Worm (Caenorhabditis elegans) whole organism, L4 larva: Measurements from ENCODE around the gene W09H1.4.
A peak's percentile ranks its signal among the peaks of the same experiment; 100 is the strongest.

Source experiments
- F10B5.3 ChIP-seq: sonication (generic microtip); optimal IDR thresholded peaks from 2 replicates; lab custom pipeline; 2016; ENCODE audit warnings: mild to moderate bottlenecking, missing genetic modification characterization, missing compliant biosample characterization
- F37D6.2 ChIP-seq: sonication (generic microtip); optimal IDR thresholded peaks from 2 replicates; lab custom pipeline; 2016; ENCODE audit warnings: mild to moderate bottlenecking, missing genetic modification characterization, missing compliant biosample characterization
- F49E8.2 ChIP-seq: sonication (generic microtip); optimal IDR thresholded peaks from 2 replicates; lab custom pipeline; 2016; ENCODE audit warnings: missing compliant biosample characterization, mild to moderate bottlenecking, missing genetic modification characterization, borderline replicate concordance
- Y105C5A.15 ChIP-seq: fragments of 200-800 bp; sonication (Bioruptor generic); IDR thresholded peaks from 2 replicates; pipeline ENCODE4 v1.3.6; 2022; ENCODE audit warnings: missing genetic modification characterization, missing compliant biosample characterization
- Y48G9A.11 ChIP-seq: fragments of 200-800 bp; sonication (Bioruptor generic); IDR thresholded peaks from 2 replicates; pipeline ENCODE4 v1.3.6; 2022; ENCODE audit warnings: missing genetic modification reagents, missing genetic modification characterization, missing compliant biosample characterization
- Y75B8A.6 ChIP-seq: fragments of 200-800 bp; sonication (Bioruptor generic); IDR thresholded peaks from 2 replicates; pipeline ENCODE4 v1.3.6; 2022; ENCODE audit warnings: missing genetic modification reagents, missing genetic modification characterization, missing compliant biosample characterization
- aha-1 ChIP-seq: fragments of 150-350 bp; peaks from one replicate; lab custom pipeline; 2014; ENCODE audit warnings: missing biosample characterization, missing genetic modification characterization
- ama-1 ChIP-seq: fragments of 150-350 bp; optimal IDR thresholded peaks from 2 replicates; lab custom pipeline; 2014; ENCODE audit warnings: inconsistent platforms, mixed read lengths
- attf-4 ChIP-seq: sonication (generic microtip); optimal IDR thresholded peaks from 3 replicates; lab custom pipeline; 2017; ENCODE audit warnings: missing biosample characterization, missing genetic modification characterization
- ceh-28 ChIP-seq: fragments of 150-350 bp; optimal IDR thresholded peaks from 2 replicates; lab custom pipeline; 2014; ENCODE audit warnings: missing biosample characterization, missing genetic modification reagents, missing genetic modification characterization
- ceh-82 ChIP-seq: sonication (generic microtip); optimal IDR thresholded peaks from 2 replicates; lab custom pipeline; 2017; ENCODE audit warnings: missing biosample characterization, missing genetic modification characterization
- daf-12 ChIP-seq: fragments of 150-350 bp; optimal IDR thresholded peaks from 2 replicates; lab custom pipeline; 2014; ENCODE audit warnings: missing biosample characterization, missing genetic modification reagents, missing genetic modification characterization
- daf-16 ChIP-seq, 3 experiments: sonication (generic microtip); optimal IDR thresholded peaks; 2 replicates each; lab custom pipeline; 2016 to 2017; ENCODE audit warnings: missing genetic modification characterization in 3 of 3, missing genetic modification reagents in 3 of 3, mild to moderate bottlenecking in 2 of 3, missing compliant biosample characterization in 2 of 3, missing biosample characterization in 1 of 3, moderate library complexity in 1 of 3
- daf-19 ChIP-seq: fragments of 200-800 bp; sonication (Bioruptor generic); conservative IDR thresholded peaks from 2 replicates; pipeline ENCODE4 v1.3.6; 2022; ENCODE audit warnings: missing genetic modification characterization, missing compliant biosample characterization
- dmd-6 ChIP-seq: fragments of 200-800 bp; sonication (Bioruptor generic); IDR thresholded peaks from 2 replicates; pipeline ENCODE4 v1.3.6; 2022; ENCODE audit warnings: missing genetic modification reagents, missing genetic modification characterization, missing compliant biosample characterization
- duxl-1 ChIP-seq: sonication (generic microtip); optimal IDR thresholded peaks from 2 replicates; lab custom pipeline; 2016; ENCODE audit warnings: mild to moderate bottlenecking, missing genetic modification characterization, moderate library complexity, missing compliant biosample characterization; ENCODE audit not compliant: poor library complexity
- dve-1 ChIP-seq: sonication (generic microtip); optimal IDR thresholded peaks from 2 replicates; lab custom pipeline; 2017; ENCODE audit warnings: antibody characterized with exemption, mild to moderate bottlenecking, missing genetic modification characterization, missing compliant biosample characterization; ENCODE audit not compliant: insufficient read depth
- egl-43 ChIP-seq: fragments of 200-800 bp; sonication (Bioruptor generic); IDR thresholded peaks from 2 replicates; pipeline ENCODE4 v1.3.6; 2022; ENCODE audit warnings: missing genetic modification reagents, missing genetic modification characterization, missing compliant biosample characterization
- hif-1 ChIP-seq, 2 experiments: sonication (generic microtip); optimal IDR thresholded peaks; 2 replicates each; lab custom pipeline; 2016 to 2017; ENCODE audit warnings: missing compliant biosample characterization in 2 of 2, missing genetic modification characterization in 2 of 2, missing genetic modification reagents in 2 of 2, missing genotype in 2 of 2, mild to moderate bottlenecking in 1 of 2
- hlh-11 ChIP-seq: fragments of 200-800 bp; sonication (Bioruptor generic); optimal IDR thresholded peaks from 2 replicates; lab custom pipeline; 2018; ENCODE audit warnings: mild to moderate bottlenecking, missing genetic modification characterization, missing compliant biosample characterization
- hmg-1.1 ChIP-seq: fragments of 200-800 bp; sonication (Bioruptor generic); IDR thresholded peaks from 2 replicates; pipeline ENCODE4 v1.3.6; 2022; ENCODE audit warnings: missing genetic modification reagents, missing genetic modification characterization, missing compliant biosample characterization
- jun-1 ChIP-seq: fragments of 150-350 bp; optimal IDR thresholded peaks from 2 replicates; lab custom pipeline; 2014; ENCODE audit warnings: missing biosample characterization, missing genetic modification reagents, missing genetic modification characterization
- lin-13 ChIP-seq: fragments of 150-350 bp; optimal IDR thresholded peaks from 2 replicates; lab custom pipeline; 2014; ENCODE audit warnings: missing biosample characterization, missing genetic modification reagents, missing genetic modification characterization
- lin-38 ChIP-seq: fragments of 200-800 bp; sonication (Bioruptor generic); IDR thresholded peaks from 2 replicates; pipeline ENCODE4 v1.3.6; 2022; ENCODE audit warnings: missing genetic modification reagents, missing genetic modification characterization, missing compliant biosample characterization
- lir-3 ChIP-seq: sonication (generic microtip); optimal IDR thresholded peaks from 2 replicates; lab custom pipeline; 2016; ENCODE audit warnings: mild to moderate bottlenecking, missing genetic modification characterization, missing compliant biosample characterization
- lsy-2 ChIP-seq, 2 experiments: fragments of 150-350 bp in 1 of 2; sonication (generic microtip) in 1 of 2; optimal IDR thresholded peaks; 2 replicates each; lab custom pipeline; 2014 to 2017; ENCODE audit warnings: missing biosample characterization in 2 of 2, missing genetic modification characterization in 2 of 2
- mdl-1 ChIP-seq, 2 experiments: fragments of 150-350 bp in 1 of 2; sonication (generic microtip) in 1 of 2; optimal IDR thresholded peaks; 2 replicates each; lab custom pipeline; 2014 to 2017; ENCODE audit warnings: missing biosample characterization in 2 of 2, missing genetic modification characterization in 2 of 2
- mdt-29 ChIP-seq: fragments of 200-800 bp; sonication (Bioruptor generic); IDR thresholded peaks from 2 replicates; pipeline ENCODE4 v1.3.6; 2022; ENCODE audit warnings: missing genetic modification reagents, missing genetic modification characterization, missing compliant biosample characterization
- mep-1 ChIP-seq: fragments of 150-350 bp; sonication (generic microtip); optimal IDR thresholded peaks from 3 replicates; lab custom pipeline; 2014; ENCODE audit warnings: missing biosample characterization, missing genetic modification characterization
- mes-2 ChIP-seq: sonication (generic microtip); optimal IDR thresholded peaks from 2 replicates; lab custom pipeline; 2016; ENCODE audit warnings: missing genotype, mild to moderate bottlenecking, missing genetic modification characterization, missing compliant biosample characterization; ENCODE audit not compliant: poor library complexity, severe bottlenecking
- mxl-2 ChIP-seq: fragments of 200-800 bp; sonication (Bioruptor generic); conservative IDR thresholded peaks from 2 replicates; pipeline ENCODE4 v1.3.6; 2022; ENCODE audit warnings: missing genetic modification reagents, missing genetic modification characterization, missing compliant biosample characterization
- nhr-102 ChIP-seq: sonication (generic microtip); optimal IDR thresholded peaks from 2 replicates; lab custom pipeline; 2016; ENCODE audit warnings: mild to moderate bottlenecking, missing genetic modification characterization, moderate library complexity, missing compliant biosample characterization
- nhr-11 ChIP-seq: fragments of 150-350 bp; optimal IDR thresholded peaks from 2 replicates; lab custom pipeline; 2014; ENCODE audit warnings: missing biosample characterization, missing genetic modification characterization
- nhr-111 ChIP-seq: fragments of 200-800 bp; sonication (Bioruptor generic); optimal IDR thresholded peaks from 2 replicates; lab custom pipeline; 2018; ENCODE audit warnings: mild to moderate bottlenecking, missing genetic modification characterization, missing compliant biosample characterization
- nhr-25 ChIP-seq: sonication (generic microtip); optimal IDR thresholded peaks from 2 replicates; lab custom pipeline; 2017; ENCODE audit warnings: missing genetic modification characterization, mild to moderate bottlenecking, missing compliant biosample characterization, antibody characterized with exemption, moderate library complexity, borderline replicate concordance; ENCODE audit not compliant: insufficient read depth
- nhr-42 ChIP-seq: fragments of 200-800 bp; sonication (Bioruptor generic); IDR thresholded peaks from 2 replicates; pipeline ENCODE4 v1.3.6; 2022; ENCODE audit warnings: missing genetic modification characterization, missing compliant biosample characterization
- nhr-6 ChIP-seq: fragments of 150-350 bp; optimal IDR thresholded peaks from 2 replicates; lab custom pipeline; 2014; ENCODE audit warnings: missing biosample characterization, missing genetic modification characterization
- nhr-77 ChIP-seq: fragments of 150-350 bp; optimal IDR thresholded peaks from 2 replicates; lab custom pipeline; 2014; ENCODE audit warnings: missing biosample characterization, missing genetic modification characterization
- php-3 ChIP-seq: fragments of 200-800 bp; sonication (Bioruptor generic); IDR thresholded peaks from 2 replicates; pipeline ENCODE4 v1.3.6; 2022; ENCODE audit warnings: missing genetic modification reagents, missing genetic modification characterization, missing compliant biosample characterization
- rbr-2 ChIP-seq: sonication (generic microtip); optimal IDR thresholded peaks from 2 replicates; lab custom pipeline; 2016; ENCODE audit warnings: missing genotype, missing genetic modification characterization, missing compliant biosample characterization
- spr-1 ChIP-seq: sonication (generic microtip); optimal IDR thresholded peaks from 2 replicates; lab custom pipeline; 2016; ENCODE audit warnings: mild to moderate bottlenecking, missing genetic modification characterization, missing compliant biosample characterization
- spr-3 ChIP-seq: fragments of 200-800 bp; sonication (Bioruptor generic); optimal IDR thresholded peaks from 2 replicates; lab custom pipeline; 2018; ENCODE audit warnings: mild to moderate bottlenecking, missing genetic modification characterization, missing compliant biosample characterization
- tra-1 ChIP-seq: fragments of 200-800 bp; sonication (Bioruptor generic); IDR thresholded peaks from 2 replicates; pipeline ENCODE4 v1.3.6; 2022; ENCODE audit warnings: missing genetic modification reagents, missing genetic modification characterization, missing compliant biosample characterization
- unc-130 ChIP-seq: sonication (generic microtip); optimal IDR thresholded peaks from 2 replicates; lab custom pipeline; 2016; ENCODE audit warnings: missing genetic modification reagents, missing genetic modification characterization, missing compliant biosample characterization
- unc-62 ChIP-seq, 3 experiments: fragments of 150-350 bp in 1 of 3; sonication (generic microtip); optimal IDR thresholded peaks in 2 of 3; peaks in 1 of 3; 1 replicate in 1 of 3; 2 replicates in 2 of 3; lab custom pipeline; 2014 to 2017; ENCODE audit warnings: missing biosample characterization in 3 of 3, missing genetic modification characterization in 3 of 3, missing genetic modification reagents in 3 of 3, missing genotype in 1 of 3
- zfp-2 ChIP-seq: sonication (generic microtip); optimal IDR thresholded peaks from 2 replicates; lab custom pipeline; 2016; ENCODE audit warnings: mild to moderate bottlenecking, missing genetic modification characterization, missing compliant biosample characterization
- zfp-3 ChIP-seq: fragments of 200-800 bp; sonication (Bioruptor generic); conservative IDR thresholded peaks from 2 replicates; pipeline ENCODE4 v1.3.6; 2022; ENCODE audit warnings: missing genetic modification reagents, missing genetic modification characterization, missing compliant biosample characterization

W09H1.4 gene

ce11 chrII:13199674-13200215, 16.4 kb downstream of the W09H1.4 start, which contains the start of gene btf-1 (continued):
- TF ChIP-seq mdl-1 (tag; optimal IDR thresholded peaks at IDR 0.05; lab: Kevin White, UChicago) (peak in 1 of 2 experiments; percentile 37), daf-19 (no peak), php-3 (GFP tag; lab: Robert Waterston, UW) (0 out of 2 replicates have a peak, but pooled peaks have one; percentile 32), mes-2 (tag; lab: Kevin White, UChicago) (peak; percentile 84), unc-62 (GFP tag; optimal IDR thresholded peaks at IDR 0.05 in 1 of 2; lab: Kevin White, UChicago) (peak in 1 of 2 experiments; percentile 69), unc-62 (tag; optimal IDR thresholded peaks at IDR 0.05; lab: Kevin White, UChicago) (no peak), Y75B8A.6 (GFP tag; lab: Robert Waterston, UW) (no peak), unc-130 (GFP tag; lab: Kevin White, UChicago) (peak; percentile 83), nhr-77 (peak; percentile 54), nhr-6 (tag; lab: Kevin White, UChicago) (peak; percentile 16), nhr-111 (GFP tag; lab: Kevin White, UChicago) (peak; percentile 30), mdt-29 (no peak), F10B5.3 (tag; lab: Kevin White, UChicago) (peak; percentile 80), nhr-25 (tag; lab: Kevin White, UChicago) (peak; percentile 76), lin-13 (peak; percentile 43), dve-1 (tag; lab: Kevin White, UChicago) (peak; percentile 92), spr-3 (GFP tag; lab: Kevin White, UChicago) (peak; percentile 20), rbr-2 (peak; percentile 76), F37D6.2 (tag; lab: Kevin White, UChicago) (peak; percentile 52), hmg-1.1 (peak; percentile 59; the same call in 1 of the 2 replicates), dmd-6 (GFP tag; lab: Robert Waterston, UW) (peak; percentile 38), nhr-102 (tag; lab: Kevin White, UChicago) (peak; percentile 61), lin-38 (peak; percentile 94), mep-1 (peak; percentile 86), Y105C5A.15 (0 out of 2 replicates have a peak, but pooled peaks have one; percentile 12), daf-16 (GFP tag; optimal IDR thresholded peaks at IDR 0.05; lab: Kevin White, UChicago) (peak in 1 of 2 experiments; percentile 15), daf-16 (tag; optimal IDR thresholded peaks at IDR 0.05; lab: Kevin White, UChicago) (peak; percentile 65), daf-12 (tag; lab: Kevin White, UChicago) (no peak), tra-1 (GFP tag; lab: Robert Waterston, UW) (0 out of 2 replicates have a peak, but pooled peaks have one; percentile 37), egl-43 (GFP tag; lab: Robert Waterston, UW) (0 out of 2 replicates have a peak, but pooled peaks have one; percentile 38), spr-1 (peak; percentile 55), ama-1 (peak; percentile 96), lir-3 (peak; percentile 54), zfp-2 (tag; lab: Kevin White, UChicago) (no peak), nhr-42 (GFP tag; lab: Robert Waterston, UW) (0 out of 2 replicates have a peak, but pooled peaks have one; percentile 9), hlh-11 (tag; lab: Kevin White, UChicago) (peak; percentile 60), ceh-82 (no peak), nhr-11 (tag; lab: Kevin White, UChicago) (peak; percentile 52), duxl-1 (tag; lab: Kevin White, UChicago) (peak; percentile 78), lsy-2 (tag; optimal IDR thresholded peaks at IDR 0.05; lab: Kevin White, UChicago) (peak; percentile 18 to 82), hif-1 (tag; optimal IDR thresholded peaks at IDR 0.05; lab: Kevin White, UChicago) (peak in 1 of 2 experiments; percentile 86), aha-1 (no peak), jun-1 (tag; lab: Kevin White, UChicago) (peak; percentile 55), zfp-3 (GFP tag; lab: Robert Waterston, UW) (peak; percentile 72), mxl-2 (GFP tag; lab: Robert Waterston, UW) (no peak), ceh-28 (tag; lab: Kevin White, UChicago) (no peak), F49E8.2 (no peak), attf-4 (tag; lab: Kevin White, UChicago) (no peak), Y48G9A.11 (GFP tag; lab: Robert Waterston, UW) (peak; percentile 27; the same call in 1 of the 2 replicates)
- TF ChIP-seq, all 104 proteins: peak for 54
